Fruit fly (Drosophila melanogaster) whole organism: ENCODE measurements around the gene CG43137.

Experiments used
- Dll ChIP-seq: fragments of >200 bp; optimal IDR thresholded peaks from 2 replicates; lab custom pipeline; 2017
- pan ChIP-seq: fragments of >200 bp; optimal IDR thresholded peaks from 2 replicates; lab custom pipeline; 2017

dm6 chrX:5885521-5885920 lies 20.6 kb upstream of the CG43137 start:
- TF ChIP-seq Dll (lab: Kevin White, UChicago): no peak
- no peak for TF ChIP-seq pan (lab: Kevin White, UChicago)
